Fruit fly (Drosophila melanogaster): Measurements from ENCODE around the gene TwdlZ.
A peak's percentile ranks its signal among the peaks of the same experiment; 100 is the strongest.

DNA sequence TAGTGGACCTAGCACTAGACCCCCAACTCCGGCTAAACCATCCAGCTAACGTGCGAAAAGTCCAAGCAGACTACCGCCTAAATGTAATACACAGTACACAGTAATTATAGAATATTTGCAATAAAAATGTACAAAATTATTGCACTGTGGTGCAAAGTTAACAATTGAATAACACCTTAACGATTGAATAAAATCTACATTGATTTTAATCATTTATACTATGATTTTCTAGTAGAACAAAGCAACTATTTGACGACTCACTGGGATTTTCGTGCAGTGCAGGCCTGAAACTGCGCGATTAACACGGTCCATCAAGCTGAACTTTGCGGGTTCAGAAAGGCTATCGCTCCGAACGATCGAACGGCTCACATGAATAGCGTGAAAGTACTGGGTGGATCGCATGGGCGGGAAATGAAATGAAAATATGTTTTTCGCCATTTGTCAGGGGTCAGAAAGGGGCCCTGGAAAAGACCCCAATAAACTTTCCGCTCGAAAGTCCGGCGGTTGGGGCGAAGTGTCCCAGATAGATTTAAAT, 40.2 kb downstream of the TwdlZ start:
- TF ChIP-seq toe (GFP tag; optimal IDR thresholded peaks at IDR 0.05) (no peak), CG12768 (GFP tag; optimal IDR thresholded peaks at IDR 0.05) (no peak), bab1 (GFP tag; optimal IDR thresholded peaks at IDR 0.05) (no peak), kay (GFP tag; ENCODE audit: borderline replicate concordance) (peak; percentile 48), tj (GFP tag; optimal IDR thresholded peaks at IDR 0.05) (no peak), CG33017 (tag; optimal IDR thresholded peaks at IDR 0.05) (no peak), CG11617 (GFP tag; optimal IDR thresholded peaks at IDR 0.05) (no peak), ovo (GFP tag; optimal IDR thresholded peaks at IDR 0.05) (no peak), Mnt (GFP tag; optimal IDR thresholded peaks at IDR 0.05) (no peak), CG1620 (GFP tag; optimal IDR thresholded peaks at IDR 0.05) (no peak), CG7045 (GFP tag; optimal IDR thresholded peaks at IDR 0.05) (no peak)
